Worm (Caenorhabditis elegans) whole organism, mixed stage, embryonic: Measurements from ENCODE around the gene F26F2.13.

ENCODE experiments used
- blmp-1 ChIP-seq: fragments of 150-350 bp; optimal IDR thresholded peaks from 2 replicates; lab custom pipeline; 2014; ENCODE audit warnings: missing biosample characterization, missing genetic modification characterization
- elt-1 ChIP-seq: sonication (generic microtip); optimal IDR thresholded peaks from 2 replicates; lab custom pipeline; 2017; ENCODE audit warnings: missing genetic modification characterization, mild to moderate bottlenecking, missing compliant biosample characterization, antibody characterized with exemption, moderate library complexity, borderline replicate concordance; ENCODE audit not compliant: insufficient read depth
- mls-2 ChIP-seq: sonication (generic microtip); optimal IDR thresholded peaks from 2 replicates; lab custom pipeline; 2016; ENCODE audit warnings: mild to moderate bottlenecking, missing genetic modification characterization, moderate library complexity, missing compliant biosample characterization
- nhr-28 ChIP-seq: fragments of 150-350 bp; optimal IDR thresholded peaks from 2 replicates; lab custom pipeline; 2014; ENCODE audit warnings: missing biosample characterization, missing genetic modification characterization
- snpc-4 ChIP-seq: fragments of 150-350 bp; optimal IDR thresholded peaks from 2 replicates; lab custom pipeline; 2014; ENCODE audit warnings: missing biosample characterization, missing genetic modification characterization
- sptf-1 ChIP-seq: sonication (generic microtip); optimal IDR thresholded peaks from 2 replicates; lab custom pipeline; 2017; ENCODE audit warnings: mild to moderate bottlenecking, missing genetic modification characterization, moderate library complexity, missing compliant biosample characterization

- TF ChIP-seq nhr-28 (tag; lab: Kevin White, UChicago) (no peak), blmp-1 (no peak), sptf-1 (tag; lab: Kevin White, UChicago) (no peak), snpc-4 (tag; lab: Kevin White, UChicago) (no peak), mls-2 (tag; lab: Kevin White, UChicago) (no peak), elt-1 (tag; lab: Kevin White, UChicago) (no peak)
These were observed 35.6 kb downstream of the F26F2.13 start, which contains the start of gene col-163 for ce11 chrV:20599795-20600194.
